Fruit fly (Drosophila melanogaster): ENCODE measurements around the gene CG14304.
A peak's percentile ranks its signal among the peaks of the same experiment; 100 is the strongest.

Gene CG14304

DNA sequence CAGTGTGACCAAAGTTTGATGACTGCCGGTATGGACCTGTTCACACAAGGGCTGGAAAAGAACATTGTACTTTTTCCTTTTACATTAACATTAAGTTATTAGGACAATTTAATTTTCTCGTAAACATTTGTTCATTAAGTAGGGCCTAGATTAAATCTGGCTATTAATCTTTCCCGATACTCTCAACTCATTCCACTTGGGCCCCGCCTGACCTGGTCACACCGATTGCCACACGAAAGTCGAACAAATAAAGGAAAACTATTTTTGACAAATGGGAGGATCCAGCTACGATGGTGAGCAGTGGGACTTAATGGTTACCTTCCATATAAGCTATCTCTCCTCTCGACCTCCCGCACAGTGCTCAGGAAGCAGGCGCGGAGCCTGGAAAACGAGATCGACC is 42.4 kb upstream of the CG14304 start, which contains the start of the genes Cpsf73 and Gos28 (continued):
- peak; percentile 85 for TF ChIP-seq CG9797 (GFP tag; optimal IDR thresholded peaks at IDR 0.05)
- no peak for TF ChIP-seq fd96Cb (tag; optimal IDR thresholded peaks at IDR 0.05)
- TF ChIP-seq Abd-B (GFP tag; optimal IDR thresholded peaks at IDR 0.05) = no peak
- no peak for TF ChIP-seq Sox100B (GFP tag; optimal IDR thresholded peaks at IDR 0.05)
- no peak for TF ChIP-seq ems (GFP tag; optimal IDR thresholded peaks at IDR 0.05)
- no peak for TF ChIP-seq Side (GFP tag; optimal IDR thresholded peaks at IDR 0.05)
- no peak for TF ChIP-seq Nf-YA (GFP tag; IDR thresholded peaks at IDR 0.05)
- TF ChIP-seq CG12769 (tag; optimal IDR thresholded peaks at IDR 0.05) = peak; percentile 47
- TF ChIP-seq cad (GFP tag; optimal IDR thresholded peaks at IDR 0.05) = no peak
- no peak for TF ChIP-seq CG32532 (GFP tag; IDR thresholded peaks at IDR 0.05)
- TF ChIP-seq row (GFP tag; IDR thresholded peaks at IDR 0.05) = peak; percentile 86
- TF ChIP-seq bigmax (GFP tag; optimal IDR thresholded peaks at IDR 0.05) = no peak
- no peak for TF ChIP-seq Max (GFP tag; optimal IDR thresholded peaks at IDR 0.05)
- TF ChIP-seq Bteb2 (GFP tag; optimal IDR thresholded peaks at IDR 0.05) = no peak
- peak; percentile 85 for TF ChIP-seq CG15514 (GFP tag; optimal IDR thresholded peaks at IDR 0.05)
- TF ChIP-seq so (GFP tag; IDR thresholded peaks at IDR 0.05) = no peak
- 0 out of 2 replicates have a peak, but pooled peaks have one; percentile 33 for TF ChIP-seq CG14014 (GFP tag; IDR thresholded peaks at IDR 0.05)
- peak; percentile 3 for TF ChIP-seq twi (tag; optimal IDR thresholded peaks at IDR 0.05)
- TF ChIP-seq sd (tag; optimal IDR thresholded peaks at IDR 0.05) = no peak
- TF ChIP-seq Doc3 (GFP tag; IDR thresholded peaks at IDR 0.05; ENCODE audit: partially characterized antibody) = 0 out of 3 replicates have a peak, but pooled peaks have one; percentile 37
- no peak for TF ChIP-seq mam (GFP tag; optimal IDR thresholded peaks at IDR 0.05)
- TF ChIP-seq vnd (GFP tag; IDR thresholded peaks at IDR 0.05; ENCODE audit: partially characterized antibody) = no peak
- no peak for TF ChIP-seq bcd (GFP tag; optimal IDR thresholded peaks at IDR 0.05)
- no peak for TF ChIP-seq toy (GFP tag; IDR thresholded peaks at IDR 0.05)
- TF ChIP-seq CG2116 (GFP tag; optimal IDR thresholded peaks at IDR 0.05) = peak; percentile 51
- no peak for TF ChIP-seq GATAe (GFP tag; conservative IDR thresholded peaks at IDR 0.05)
- TF ChIP-seq CHES-1-like (GFP tag; optimal IDR thresholded peaks at IDR 0.05) = peak; percentile 61
- no peak for TF ChIP-seq CG32772 (GFP tag; IDR thresholded peaks at IDR 0.05)
- peak; percentile 7 for TF ChIP-seq CG10979 (tag; optimal IDR thresholded peaks at IDR 0.05)
- no peak for TF ChIP-seq CG2202 (tag; optimal IDR thresholded peaks at IDR 0.05)
- TF ChIP-seq rib (GFP tag; IDR thresholded peaks at IDR 0.05) = no peak
- TF ChIP-seq ranshi (GFP tag; IDR thresholded peaks at IDR 0.05) = peak; percentile 41; the same call in 1 of the 2 replicates
- TF ChIP-seq h (optimal IDR thresholded peaks at IDR 0.05) = no peak
- TF ChIP-seq Deaf1 (tag; optimal IDR thresholded peaks at IDR 0.05) = no peak
- no peak for TF ChIP-seq abd-A (tag; optimal IDR thresholded peaks at IDR 0.05)
- no peak for TF ChIP-seq NK7.1 (GFP tag; optimal IDR thresholded peaks at IDR 0.05)
- no peak for TF ChIP-seq Antp (GFP tag; optimal IDR thresholded peaks at IDR 0.05)
- TF ChIP-seq CG17385 (GFP tag; optimal IDR thresholded peaks at IDR 0.05) = peak; percentile 16
- TF ChIP-seq dpn (GFP tag; optimal IDR thresholded peaks at IDR 0.05) = no peak
- TF ChIP-seq D19B (GFP tag; optimal IDR thresholded peaks at IDR 0.05) = no peak
- TF ChIP-seq unpg (GFP tag; optimal IDR thresholded peaks at IDR 0.05) = peak; percentile 19
- TF ChIP-seq CG7556 (GFP tag; optimal IDR thresholded peaks at IDR 0.05) = no peak
- TF ChIP-seq fru (optimal IDR thresholded peaks at IDR 0.05) = no peak
- TF ChIP-seq CG11560 (tag; IDR thresholded peaks at IDR 0.05) = no peak
- TF ChIP-seq Gsc (GFP tag; IDR thresholded peaks at IDR 0.05) = no peak
- no peak for TF ChIP-seq CG9932 (GFP tag; IDR thresholded peaks at IDR 0.05)
- TF ChIP-seq Bgb (GFP tag; IDR thresholded peaks at IDR 0.05; ENCODE audit: partially characterized antibody) = peak; percentile 15; the same call in 1 of the 2 replicates
- TF ChIP-seq CG18011 (GFP tag; optimal IDR thresholded peaks at IDR 0.05) = peak; percentile 15
- no peak for TF ChIP-seq ato (GFP tag; IDR thresholded peaks at IDR 0.05; ENCODE audit: partially characterized antibody)
- TF ChIP-seq Blimp-1 (GFP tag; optimal IDR thresholded peaks at IDR 0.05) = peak; percentile 3
- no peak for TF ChIP-seq CG1024 (GFP tag; IDR thresholded peaks at IDR 0.05)
- TF ChIP-seq Doc2 (GFP tag; IDR thresholded peaks at IDR 0.05) = no peak
